Worm (Caenorhabditis elegans) whole organism, L3 larva: Measurements from ENCODE around the gene ocr-1.

Source experiments
- aly-2 ChIP-seq: fragments of 150-350 bp; optimal IDR thresholded peaks from 2 replicates; lab custom pipeline; 2014; ENCODE audit warnings: missing biosample characterization, missing genetic modification characterization
- pha-4 ChIP-seq: fragments of 150-350 bp; optimal IDR thresholded peaks from 2 replicates; lab custom pipeline; 2014; ENCODE audit warnings: missing biosample characterization, missing genetic modification reagents, missing genetic modification characterization
- unc-62 ChIP-seq: fragments of 150-350 bp; sonication (generic microtip); optimal IDR thresholded peaks from 4 replicates; lab custom pipeline; 2014; ENCODE audit warnings: missing biosample characterization, missing genetic modification reagents, missing genetic modification characterization

DNA sequence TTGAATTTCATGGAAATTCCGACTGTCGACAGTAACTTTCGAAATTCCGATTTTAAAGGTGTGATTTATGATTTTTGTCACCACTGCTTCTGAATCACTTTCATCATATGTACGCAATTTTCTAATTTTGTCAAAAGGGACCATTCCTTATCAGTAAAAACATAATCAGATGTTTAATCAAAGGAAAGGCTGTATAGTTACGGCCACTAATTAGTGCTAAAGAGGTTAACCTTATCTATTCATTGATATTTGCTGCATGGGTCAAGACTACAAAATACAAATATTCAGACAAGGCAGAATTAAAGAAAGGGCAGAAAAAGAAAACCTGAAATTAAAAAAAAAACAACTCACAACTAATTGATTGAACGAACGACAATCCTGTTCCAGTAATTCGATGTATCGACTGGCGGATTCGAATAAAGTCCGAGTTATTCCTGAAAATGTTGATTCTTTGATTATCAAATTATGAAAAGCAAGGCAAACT is 32.1 kb upstream of the ocr-1 start, which contains the start of gene T28B11.1:
- TF ChIP-seq aly-2 (tag; lab: Kevin White, UChicago) (no peak), unc-62 (GFP tag; lab: Kevin White, UChicago) (no peak), pha-4 (tag; lab: Kevin White, UChicago) (no peak)
